Worm (Caenorhabditis elegans) whole organism, L1 larva: ENCODE results near the gene pdzd-8.

Experiments used
- blmp-1 ChIP-seq: fragments of 150-350 bp; optimal IDR thresholded peaks from 2 replicates; lab custom pipeline; 2014; ENCODE audit warnings: missing biosample characterization, missing genetic modification characterization
- ceh-82 ChIP-seq, 3 experiments: fragments of 150-350 bp in 1 of 3; sonication (generic microtip) in 2 of 3; optimal IDR thresholded peaks; 2 replicates each; lab custom pipeline; 2014 to 2017; ENCODE audit warnings: missing biosample characterization in 3 of 3, missing genetic modification characterization in 3 of 3
- dpl-1 ChIP-seq, 3 experiments: fragments of 150-350 bp in 2 of 3; sonication (generic microtip) in 1 of 3; optimal IDR thresholded peaks; 2 replicates each; lab custom pipeline; 2014 to 2017; ENCODE audit warnings: missing biosample characterization in 3 of 3, missing genetic modification characterization in 3 of 3, missing genetic modification reagents in 3 of 3
- dsc-1 ChIP-seq: sonication (generic microtip); optimal IDR thresholded peaks from 2 replicates; lab custom pipeline; 2016; ENCODE audit warnings: mild to moderate bottlenecking, missing genetic modification characterization, missing compliant biosample characterization
- efl-1 ChIP-seq, 4 experiments: fragments of 150-350 bp; optimal IDR thresholded peaks in 3 of 4; peaks in 1 of 4; 1 replicate in 1 of 4; 2 replicates in 3 of 4; lab custom pipeline; 2014; ENCODE audit warnings: missing biosample characterization in 2 of 4, missing genetic modification characterization in 2 of 4, missing genetic modification reagents in 2 of 4
- egl-27 ChIP-seq, 2 experiments: fragments of 150-350 bp in 1 of 2; sonication (generic microtip); optimal IDR thresholded peaks; 3 replicates each; lab custom pipeline; 2017 to 2018; ENCODE audit warnings: missing biosample characterization in 2 of 2, missing genetic modification characterization in 2 of 2, missing genetic modification reagents in 2 of 2
- elt-2 ChIP-seq: sonication (generic microtip); optimal IDR thresholded peaks from 2 replicates; lab custom pipeline; 2016; ENCODE audit warnings: missing genetic modification characterization, mild to moderate bottlenecking, inconsistent platforms, missing compliant biosample characterization, missing genetic modification reagents
- fkh-10 ChIP-seq: sonication (generic microtip); optimal IDR thresholded peaks from 2 replicates; lab custom pipeline; 2017; ENCODE audit warnings: missing biosample characterization, missing genetic modification reagents, missing genetic modification characterization
- fkh-8 ChIP-seq: sonication (generic microtip); optimal IDR thresholded peaks from 2 replicates; lab custom pipeline; 2016; ENCODE audit warnings: mild to moderate bottlenecking, missing genetic modification characterization, missing compliant biosample characterization
- grh-1 ChIP-seq: fragments of 200-800 bp; sonication (Bioruptor generic); IDR thresholded peaks from 2 replicates; pipeline ENCODE4 v1.3.6; 2022; ENCODE audit warnings: missing genetic modification reagents, missing genetic modification characterization, missing compliant biosample characterization
- hpl-2 ChIP-seq: fragments of 150-350 bp; optimal IDR thresholded peaks from 2 replicates; lab custom pipeline; 2014; ENCODE audit warnings: missing biosample characterization, missing genetic modification reagents, missing genetic modification characterization
- lin-14 ChIP-seq: fragments of 200-800 bp; sonication (Bioruptor generic); optimal IDR thresholded peaks from 2 replicates; lab custom pipeline; 2018; ENCODE audit warnings: mild to moderate bottlenecking, missing genetic modification characterization, moderate library complexity, missing compliant biosample characterization
- lin-35 ChIP-seq, 2 experiments: fragments of 150-350 bp; optimal IDR thresholded peaks; 2 replicates each; lab custom pipeline; 2014; ENCODE audit warnings: missing biosample characterization in 2 of 2, missing genetic modification characterization in 2 of 2, missing genetic modification reagents in 2 of 2
- lin-39 ChIP-seq: fragments of 150-350 bp; optimal IDR thresholded peaks from 2 replicates; lab custom pipeline; 2014; ENCODE audit warnings: missing biosample characterization, missing genetic modification reagents, missing genetic modification characterization
- lir-3 ChIP-seq: sonication (generic microtip); optimal IDR thresholded peaks from 2 replicates; lab custom pipeline; 2016; ENCODE audit warnings: mild to moderate bottlenecking, missing genetic modification characterization, moderate library complexity, missing compliant biosample characterization; ENCODE audit not compliant: poor library complexity
- lsy-2 ChIP-seq, 2 experiments: fragments of 150-350 bp; optimal IDR thresholded peaks; 2 replicates each; lab custom pipeline; 2014; ENCODE audit warnings: missing biosample characterization in 2 of 2, missing genetic modification characterization in 2 of 2
- mef-2 ChIP-seq: fragments of 150-350 bp; optimal IDR thresholded peaks from 2 replicates; lab custom pipeline; 2014; ENCODE audit warnings: missing biosample characterization, missing genetic modification characterization
- mep-1 ChIP-seq: fragments of 150-350 bp; optimal IDR thresholded peaks from 2 replicates; lab custom pipeline; 2014; ENCODE audit warnings: missing biosample characterization, missing genetic modification characterization
- nhr-11 ChIP-seq: fragments of 150-350 bp; optimal IDR thresholded peaks from 2 replicates; lab custom pipeline; 2014; ENCODE audit warnings: missing biosample characterization, missing genetic modification characterization
- nhr-12 ChIP-seq: sonication (generic microtip); optimal IDR thresholded peaks from 2 replicates; lab custom pipeline; 2017; ENCODE audit warnings: missing biosample characterization, missing genetic modification characterization
- nhr-19 ChIP-seq: fragments of 200-800 bp; sonication (Bioruptor generic); conservative IDR thresholded peaks from 2 replicates; pipeline ENCODE4 v1.3.6; 2022; ENCODE audit warnings: missing genetic modification characterization, missing compliant biosample characterization
- nhr-20 ChIP-seq: sonication (generic microtip); optimal IDR thresholded peaks from 2 replicates; lab custom pipeline; 2016; ENCODE audit warnings: mild to moderate bottlenecking, missing genetic modification characterization, missing compliant biosample characterization
- nhr-71 ChIP-seq: sonication (generic microtip); optimal IDR thresholded peaks from 2 replicates; lab custom pipeline; 2016; ENCODE audit warnings: mild to moderate bottlenecking, missing genetic modification characterization, moderate library complexity, missing compliant biosample characterization
- nhr-77 ChIP-seq: fragments of 150-350 bp; optimal IDR thresholded peaks from 2 replicates; lab custom pipeline; 2014; ENCODE audit warnings: missing biosample characterization, missing genetic modification characterization
- rnt-1 ChIP-seq: sonication (generic microtip); optimal IDR thresholded peaks from 2 replicates; lab custom pipeline; 2016; ENCODE audit warnings: mild to moderate bottlenecking, missing genetic modification characterization, moderate library complexity, missing compliant biosample characterization
- skn-1 ChIP-seq: fragments of 150-350 bp; optimal IDR thresholded peaks from 2 replicates; lab custom pipeline; 2014; ENCODE audit warnings: missing biosample characterization, missing genetic modification characterization
- snu-23 ChIP-seq: sonication (generic microtip); optimal IDR thresholded peaks from 2 replicates; lab custom pipeline; 2016; ENCODE audit warnings: missing genetic modification characterization, missing compliant biosample characterization
- sox-4 ChIP-seq: sonication (generic microtip); optimal IDR thresholded peaks from 2 replicates; lab custom pipeline; 2016; ENCODE audit warnings: missing genetic modification characterization, missing compliant biosample characterization
- sptf-1 ChIP-seq: fragments of 150-350 bp; optimal IDR thresholded peaks from 2 replicates; lab custom pipeline; 2014; ENCODE audit warnings: missing biosample characterization, missing genetic modification characterization
- swsn-7 ChIP-seq: sonication (generic microtip); optimal IDR thresholded peaks from 2 replicates; lab custom pipeline; 2016; ENCODE audit warnings: missing genetic modification characterization, missing compliant biosample characterization
- ztf-11 ChIP-seq, 2 experiments: sonication (generic microtip); optimal IDR thresholded peaks; 2 replicates each; lab custom pipeline; 2016 to 2017; ENCODE audit warnings: missing genetic modification characterization in 2 of 2, missing biosample characterization in 1 of 2, missing compliant biosample characterization in 1 of 2

The pdzd-8 gene

DNA sequence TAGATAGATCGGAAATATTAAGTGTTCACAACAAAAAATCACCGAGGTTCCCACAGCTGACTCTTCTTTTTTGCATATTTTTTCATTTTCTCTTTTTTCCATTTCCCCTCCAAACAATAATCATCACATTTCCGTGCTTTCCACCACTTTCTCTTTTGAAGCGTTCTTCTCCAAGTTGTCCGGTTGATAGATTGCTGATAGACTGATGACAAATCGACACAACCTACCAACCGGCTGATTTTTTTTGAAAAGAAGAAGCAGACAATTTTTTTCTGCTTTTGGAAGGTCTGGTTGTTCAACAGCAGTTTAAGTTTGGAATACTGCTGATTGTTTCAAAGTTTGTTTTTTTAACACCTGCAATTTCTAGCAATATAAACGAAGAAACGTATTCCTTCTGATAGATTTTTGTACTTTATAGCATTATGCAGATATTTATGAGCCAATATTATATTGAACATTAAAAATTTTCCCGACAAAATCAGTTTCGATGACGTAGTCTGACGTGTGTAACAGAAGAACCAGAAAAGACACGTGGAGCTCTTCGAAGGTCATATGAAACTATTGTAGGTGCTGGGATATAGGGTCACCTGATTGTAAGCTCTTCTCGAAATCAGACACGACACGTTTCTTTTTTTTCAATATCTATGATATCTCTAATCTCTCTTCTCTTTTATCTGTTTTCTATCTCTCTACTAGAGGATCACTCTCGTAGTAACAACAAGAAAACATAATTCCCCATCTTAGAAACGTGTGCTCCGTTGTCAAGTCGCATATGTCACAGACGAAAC is 589 bp upstream of the pdzd-8 start (continued):
- TF ChIP-seq efl-1 (optimal IDR thresholded peaks at IDR 0.05; lab: Kevin White, UChicago) (peak in 1 of 2 experiments; percentile 20), efl-1 (GFP tag; optimal IDR thresholded peaks at IDR 0.05 in 1 of 2; lab: Kevin White, UChicago) (peak in 1 of 2 experiments; percentile 52), nhr-71 (tag; lab: Kevin White, UChicago) (peak; percentile 90)
- TF ChIP-seq, all 84 proteins: peak for 19

DNA sequence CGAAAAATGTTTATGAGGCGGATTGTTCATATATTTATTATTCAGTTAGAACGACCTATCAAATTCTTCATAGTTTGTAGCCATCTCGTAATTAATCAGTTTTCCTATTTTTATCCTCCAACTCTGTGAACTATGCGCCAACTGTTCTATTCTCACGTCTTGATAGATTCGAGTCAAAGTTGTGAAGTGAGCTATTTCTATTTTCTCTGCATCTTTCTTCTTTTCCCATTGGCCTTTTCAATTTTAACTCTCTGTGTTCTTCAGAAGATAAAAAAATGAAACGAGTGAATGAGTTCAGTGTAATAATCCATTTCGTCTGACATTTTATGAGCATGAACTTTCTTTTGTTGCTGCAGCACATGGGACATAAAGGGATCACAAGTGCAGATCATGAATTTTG is 2.7 kb downstream of the pdzd-8 start:
- TF ChIP-seq ztf-11 (tag; optimal IDR thresholded peaks at IDR 0.05; lab: Kevin White, UChicago): no peak
- TF ChIP-seq lsy-2 (tag; optimal IDR thresholded peaks at IDR 0.05; lab: Kevin White, UChicago): peak in 1 of 2 experiments; percentile 43
- no peak for TF ChIP-seq nhr-12 (tag; lab: Kevin White, UChicago)
- peak; percentile 73 for TF ChIP-seq nhr-71 (tag; lab: Kevin White, UChicago)
- 0 out of 2 replicates have a peak, but pooled peaks have one; percentile 15 for TF ChIP-seq nhr-19 (GFP tag; lab: Robert Waterston, UW)
- TF ChIP-seq lin-14: peak; percentile 64
- peak; percentile 16 for TF ChIP-seq snu-23 (GFP tag; lab: Kevin White, UChicago)
- TF ChIP-seq lir-3 (tag; lab: Kevin White, UChicago): no peak
- TF ChIP-seq nhr-20 (tag; lab: Kevin White, UChicago): peak; percentile 14
- no peak for TF ChIP-seq efl-1 (optimal IDR thresholded peaks at IDR 0.05; lab: Kevin White, UChicago)
- peak in 1 of 2 experiments; percentile 62 for TF ChIP-seq efl-1 (GFP tag; optimal IDR thresholded peaks at IDR 0.05 in 1 of 2; lab: Kevin White, UChicago)
- peak; percentile 36 for TF ChIP-seq mef-2 (tag; lab: Kevin White, UChicago)
- TF ChIP-seq sptf-1 (tag; lab: Kevin White, UChicago): no peak
- peak; percentile 5 for TF ChIP-seq lin-39
- peak; percentile 2 for TF ChIP-seq nhr-11 (tag; lab: Kevin White, UChicago)
- peak; percentile 60 for TF ChIP-seq rnt-1 (tag; lab: Kevin White, UChicago)
- TF ChIP-seq, all 84 proteins: peak for 11

DNA sequence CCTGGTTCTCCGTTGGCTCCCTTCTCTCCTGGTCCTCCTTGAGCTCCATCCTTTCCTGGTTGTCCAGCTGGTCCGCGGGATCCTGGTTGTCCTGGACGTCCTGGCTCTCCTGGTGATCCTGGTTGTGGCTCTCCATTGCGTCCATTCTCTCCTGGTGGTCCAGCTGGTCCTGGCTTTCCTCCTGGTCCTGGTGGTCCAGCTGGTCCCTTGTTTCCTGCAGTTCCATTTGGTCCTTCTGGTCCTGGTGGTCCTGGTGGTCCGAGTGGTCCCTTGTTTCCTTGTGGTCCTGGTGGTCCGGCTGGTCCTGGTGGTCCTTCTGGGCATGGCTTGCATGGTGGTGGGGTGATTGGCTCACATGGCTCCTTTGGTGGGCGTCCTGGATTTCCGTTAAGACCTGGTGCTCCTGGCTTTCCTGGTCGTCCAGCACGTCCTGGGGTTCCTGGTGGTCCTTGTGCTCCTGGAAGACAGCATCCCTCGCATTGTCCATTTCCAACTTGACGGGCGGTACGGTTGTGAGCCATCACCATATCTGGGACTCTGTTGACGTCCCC is 3.8 kb downstream of the pdzd-8 start:
- TF ChIP-seq hpl-2 (GFP tag; lab: Kevin White, UChicago) (no peak), swsn-7 (tag; lab: Kevin White, UChicago) (no peak), dsc-1 (tag; lab: Kevin White, UChicago) (no peak)
- TF ChIP-seq, all 84 proteins: peak for 0

DNA sequence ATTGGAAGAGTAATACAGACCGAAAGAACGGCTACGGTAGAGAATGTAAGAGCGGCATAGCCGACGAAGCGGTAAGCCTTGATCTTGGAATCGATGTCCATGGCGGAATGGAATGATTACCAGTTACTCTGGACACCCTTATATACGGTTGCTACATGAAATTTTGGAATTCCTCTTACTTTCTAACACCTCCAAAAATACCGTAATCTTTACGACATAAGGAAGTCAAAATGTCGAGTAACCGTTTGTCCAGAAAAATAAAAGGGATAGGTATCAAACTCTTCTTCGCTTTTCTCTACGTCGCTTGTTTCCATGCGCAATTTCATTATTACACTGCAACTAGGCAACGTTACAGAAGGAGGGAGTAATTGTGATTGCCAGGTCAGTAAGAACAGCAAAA is 4.4 kb downstream of the pdzd-8 start, which contains the start of gene col-119:
Gene col-119, minus strand, starts transcription at position 101 of the 400 bp plus-strand sequence.
- no peak for TF ChIP-seq fkh-10 (GFP tag; lab: Kevin White, UChicago)
- no peak for TF ChIP-seq lin-39
- TF ChIP-seq fkh-8: no peak
- TF ChIP-seq ceh-82 (tag; optimal IDR thresholded peaks at IDR 0.05; lab: Kevin White, UChicago): no peak

DNA sequence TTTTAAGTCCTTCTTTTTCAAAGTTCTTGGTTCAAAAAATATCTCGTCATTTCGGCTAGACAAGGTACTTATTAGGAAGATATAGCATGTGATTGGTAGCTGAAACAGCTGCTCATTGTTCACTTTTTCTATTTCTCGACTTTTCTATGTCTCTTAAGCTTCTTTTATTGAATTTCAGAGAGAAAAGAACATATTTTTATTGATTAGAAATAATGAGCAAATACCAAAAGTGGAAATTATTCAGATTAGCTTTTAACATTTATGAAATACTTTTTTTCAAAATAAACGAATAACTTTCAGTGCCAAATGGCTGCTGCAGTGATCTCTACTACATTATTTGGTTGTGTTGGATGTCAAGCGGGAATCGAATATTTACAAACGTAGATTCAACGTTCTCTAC is 9.2 kb downstream of the pdzd-8 start, which contains the start of gene nstp-1:
Gene nstp-1, plus strand, starts transcription at position 301 of the 400 bp plus-strand sequence.
- TF ChIP-seq skn-1 (tag; lab: Kevin White, UChicago) (no peak), swsn-7 (tag; lab: Kevin White, UChicago) (no peak), dpl-1 (GFP tag; optimal IDR thresholded peaks at IDR 0.05; lab: Kevin White, UChicago) (no peak), nhr-77 (tag; lab: Kevin White, UChicago) (no peak), egl-27 (tag; optimal IDR thresholded peaks at IDR 0.05; lab: Kevin White, UChicago) (no peak)

DNA sequence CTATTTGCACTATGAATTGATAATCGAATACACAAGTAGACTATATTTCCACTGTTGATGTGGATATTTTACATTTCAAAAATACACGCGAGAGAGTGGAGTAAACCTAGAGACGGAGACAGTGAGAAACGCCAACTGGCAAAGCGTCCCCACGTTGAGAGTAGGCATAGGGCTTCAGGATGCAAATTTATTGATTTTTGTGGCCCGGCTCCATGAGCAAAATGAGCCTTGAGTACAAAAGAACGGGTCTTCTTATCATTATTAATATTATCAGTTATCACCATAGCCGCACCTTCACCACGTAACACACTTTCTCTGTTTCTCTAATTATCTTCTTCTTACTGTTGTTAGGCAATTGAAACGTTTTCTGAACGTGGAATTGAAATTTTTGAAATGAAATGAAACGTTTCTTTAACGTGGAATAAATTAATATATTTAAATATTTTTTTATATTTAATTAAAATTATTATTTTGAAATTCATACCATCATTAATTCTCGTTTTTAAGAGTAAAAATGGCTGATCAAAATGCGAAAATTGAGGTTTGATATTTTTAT is 11.5 kb downstream of the pdzd-8 start, which contains the start of gene bre-1:
Gene bre-1, plus strand, starts transcription at position 506 of the 556 bp plus-strand sequence.
- TF ChIP-seq rnt-1 (tag; lab: Kevin White, UChicago) (peak; percentile 24), sox-4 (tag; lab: Kevin White, UChicago) (no peak), lin-35 (GFP tag; optimal IDR thresholded peaks at IDR 0.05; lab: Kevin White, UChicago) (no peak), efl-1 (optimal IDR thresholded peaks at IDR 0.05; lab: Kevin White, UChicago) (no peak), efl-1 (GFP tag; optimal IDR thresholded peaks at IDR 0.05 in 1 of 2; lab: Kevin White, UChicago) (peak in 1 of 2 experiments; percentile 83), elt-2 (peak; percentile 47), blmp-1 (no peak), mep-1 (tag; lab: Kevin White, UChicago) (no peak), grh-1 (no peak)
